Fruit fly (Drosophila melanogaster): ENCODE measurements around the gene CG18273.

The CG18273 gene

dm6 chrX:457803-458202 lies 29.6 kb downstream of the CG18273 start:
- no peak for TF ChIP-seq noc (tag; optimal IDR thresholded peaks at IDR 0.05)

- TF ChIP-seq noc (tag; optimal IDR thresholded peaks at IDR 0.05), result no peak
These were observed 30.4 kb downstream of the CG18273 start for dm6 chrX:456959-457358.

- TF ChIP-seq noc (tag; optimal IDR thresholded peaks at IDR 0.05), result no peak
These were observed 34.7 kb downstream of the CG18273 start for dm6 chrX:452716-453115.

- TF ChIP-seq noc (tag; optimal IDR thresholded peaks at IDR 0.05), result no peak
These were observed 38.4 kb downstream of the CG18273 start for dm6 chrX:448978-449377.

- no peak for TF ChIP-seq noc (tag; optimal IDR thresholded peaks at IDR 0.05)
These were observed 39.1 kb downstream of the CG18273 start for dm6 chrX:448270-448669.

- no peak for TF ChIP-seq noc (tag; optimal IDR thresholded peaks at IDR 0.05)
These were observed 41.4 kb downstream of the CG18273 start for dm6 chrX:446002-446401.

dm6 chrX:443981-444550 lies 43.3 kb downstream of the CG18273 start:
- no peak for TF ChIP-seq noc (tag; optimal IDR thresholded peaks at IDR 0.05)

- TF ChIP-seq noc (tag; optimal IDR thresholded peaks at IDR 0.05), result no peak
These were observed 46.1 kb downstream of the CG18273 start for dm6 chrX:441295-441694.

- no peak for TF ChIP-seq noc (tag; optimal IDR thresholded peaks at IDR 0.05)
These were observed 50.0 kb downstream of the CG18273 start, which contains the start of gene Pgcl for dm6 chrX:437404-437803. Pgcl (minus strand) TSS chrX:437448.

Measured in whole organism, larva.